Fruit fly (Drosophila melanogaster): ENCODE measurements around the gene CG32006.
A peak's percentile ranks its signal among the peaks of the same experiment; 100 is the strongest.

The CG32006 gene

dm6 chr4:131958-132623 lies 18.5 kb upstream of the CG32006 start, which contains the start of gene anne (continued):
- TF ChIP-seq lola (GFP tag; optimal IDR thresholded peaks at IDR 0.05) (no peak), Sin3A (optimal IDR thresholded peaks at IDR 0.05) (no peak), gem (tag; optimal IDR thresholded peaks at IDR 0.05) (peak; percentile 27), mam (GFP tag; optimal IDR thresholded peaks at IDR 0.05) (peak; percentile 4), CHES-1-like (GFP tag; optimal IDR thresholded peaks at IDR 0.05) (no peak), CG7556 (GFP tag; optimal IDR thresholded peaks at IDR 0.05) (no peak), salm (tag; optimal IDR thresholded peaks at IDR 0.05) (no peak), CG17385 (GFP tag; optimal IDR thresholded peaks at IDR 0.05) (no peak), gsb-n (tag; optimal IDR thresholded peaks at IDR 0.05) (no peak), CG1529 (GFP tag; optimal IDR thresholded peaks at IDR 0.05) (no peak), psq (GFP tag; optimal IDR thresholded peaks at IDR 0.05) (no peak), MESR4 (GFP tag; optimal IDR thresholded peaks at IDR 0.05) (peak; percentile 28), CG31441 (GFP tag; IDR thresholded peaks at IDR 0.05) (no peak), E2f2 (GFP tag; IDR thresholded peaks at IDR 0.05) (peak; percentile 25; the same call in 1 of the 2 replicates), Hand (GFP tag; optimal IDR thresholded peaks at IDR 0.05) (no peak), CG8924 (tag; optimal IDR thresholded peaks at IDR 0.05) (peak; percentile 32), CG7987 (GFP tag; optimal IDR thresholded peaks at IDR 0.05) (no peak), trem (tag; optimal IDR thresholded peaks at IDR 0.05) (peak; percentile 31), CG10462 (GFP tag; optimal IDR thresholded peaks at IDR 0.05) (no peak), HmgD (GFP tag; optimal IDR thresholded peaks at IDR 0.05) (no peak), HmgZ (tag; optimal IDR thresholded peaks at IDR 0.05) (peak; percentile 59), CG12391 (tag; optimal IDR thresholded peaks at IDR 0.05) (no peak), cwo (GFP tag; optimal IDR thresholded peaks at IDR 0.05) (no peak), vnd (GFP tag; IDR thresholded peaks at IDR 0.05; ENCODE audit: partially characterized antibody) (no peak), rib (GFP tag; IDR thresholded peaks at IDR 0.05) (no peak), prd (optimal IDR thresholded peaks at IDR 0.05) (no peak), prd (GFP tag; IDR thresholded peaks at IDR 0.05) (no peak), CG15601 (tag; optimal IDR thresholded peaks at IDR 0.05) (peak; percentile 34), fu2 (GFP tag; optimal IDR thresholded peaks at IDR 0.05) (no peak), pb (GFP tag; optimal IDR thresholded peaks at IDR 0.05) (no peak), CG13894 (tag; optimal IDR thresholded peaks at IDR 0.05) (no peak), CG2120 (GFP tag; optimal IDR thresholded peaks at IDR 0.05) (peak; percentile 3), CG31388 (GFP tag; optimal IDR thresholded peaks at IDR 0.05) (no peak), CG13424 (tag; optimal IDR thresholded peaks at IDR 0.05) (no peak), toy (GFP tag; IDR thresholded peaks at IDR 0.05) (no peak), CG18476 (GFP tag; optimal IDR thresholded peaks at IDR 0.05) (no peak)

- no peak for TF ChIP-seq Usf (GFP tag; optimal IDR thresholded peaks at IDR 0.05)
- TF ChIP-seq Pdp1 (GFP tag; optimal IDR thresholded peaks at IDR 0.05) = peak in 1 of 2 experiments; percentile 25
- TF ChIP-seq CG8765 (GFP tag; IDR thresholded peaks at IDR 0.05) = no peak
- TF ChIP-seq CG2202 (tag; optimal IDR thresholded peaks at IDR 0.05) = no peak
- no peak for TF ChIP-seq Dip3 (GFP tag; optimal IDR thresholded peaks at IDR 0.05)
- TF ChIP-seq ewg (GFP tag; optimal IDR thresholded peaks at IDR 0.05) = no peak
- no peak for TF ChIP-seq pros (GFP tag; optimal IDR thresholded peaks at IDR 0.05)
- TF ChIP-seq Med (GFP tag) = peak; percentile 21
- no peak for TF ChIP-seq CkIIα-i1 (GFP tag; IDR thresholded peaks at IDR 0.05)
- no peak for TF ChIP-seq Sry-δ (GFP tag; optimal IDR thresholded peaks at IDR 0.05)
- peak; percentile 83 for TF ChIP-seq CG30020 (tag; optimal IDR thresholded peaks at IDR 0.05)
- TF ChIP-seq CG6254 (GFP tag; optimal IDR thresholded peaks at IDR 0.05) = no peak
- no peak for TF ChIP-seq CG11695 (GFP tag; IDR thresholded peaks at IDR 0.05)
- TF ChIP-seq CG4424 (GFP tag; optimal IDR thresholded peaks at IDR 0.05) = no peak
- no peak for TF ChIP-seq CG1832 (GFP tag; optimal IDR thresholded peaks at IDR 0.05)
- TF ChIP-seq wek (GFP tag; optimal IDR thresholded peaks at IDR 0.05) = peak; percentile 15
- TF ChIP-seq sug (tag; optimal IDR thresholded peaks at IDR 0.05) = no peak
Measured at dm6 chr4:135953-136352, 14.6 kb upstream of the CG32006 start.

Data from whole organism, embryonic.